Worm (Caenorhabditis elegans): ENCODE measurements around the gene K09C6.7.

ce11 chrV:879171-879570 lies 40.3 kb upstream of the K09C6.7 start, which contains the start of gene srg-53:
- TF ChIP-seq nhr-237 (tag; optimal IDR thresholded peaks at IDR 0.05) (no peak), nhr-2 (tag; optimal IDR thresholded peaks at IDR 0.05) (no peak), nhr-28 (tag; optimal IDR thresholded peaks at IDR 0.05) (no peak)

All from whole organism, mixed stage, embryonic.